Fruit fly (Drosophila melanogaster) S2 (cell line): Measurements from ENCODE around the gene ich.

Experiments used
- CG8478 ChIP-seq: fragments of >200 bp; optimal IDR thresholded peaks from 2 replicates; lab custom pipeline; 2018
- CTCF ChIP-seq, 2 experiments: fragments of >200 bp; optimal IDR thresholded peaks; 2 replicates each; lab custom pipeline; 2018

DNA sequence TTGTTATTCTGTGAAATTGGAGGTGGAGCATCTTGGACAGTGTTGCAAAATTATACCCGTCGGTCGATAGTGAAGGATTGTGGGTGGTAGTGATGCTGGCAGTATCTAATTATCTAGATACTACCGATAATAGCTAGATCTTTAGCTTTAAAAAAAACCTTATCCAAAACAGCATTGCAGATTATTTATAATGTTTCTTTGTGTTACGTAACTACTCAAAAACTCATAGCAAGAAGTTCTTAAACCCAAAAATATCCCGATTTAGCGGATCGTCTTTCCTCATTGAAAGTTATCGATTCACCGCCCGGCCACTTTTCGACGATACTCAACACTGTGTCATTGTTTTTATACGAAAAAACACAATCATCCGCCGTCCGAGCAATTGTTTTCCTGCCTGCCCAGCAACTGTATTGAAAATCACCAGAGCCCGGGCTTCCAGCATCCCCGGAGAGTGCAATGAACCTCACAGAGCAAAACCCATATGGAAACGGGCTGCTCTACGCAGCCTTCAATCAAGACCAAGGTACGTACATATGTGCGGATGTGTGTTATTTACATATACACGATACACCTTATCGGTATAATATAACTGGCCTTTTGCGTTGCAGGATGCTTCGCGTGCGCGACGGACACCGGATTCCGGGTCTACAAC lies 30.2 kb upstream of the ich start, which contains the start of gene CG11975:
- TF ChIP-seq CG8478, result no peak
- TF ChIP-seq CTCF (optimal IDR thresholded peaks at IDR 0.05; lab: Kevin White, UChicago), result peak in 1 of 2 experiments; percentile 14
